Fruit fly (Drosophila melanogaster) whole organism, embryonic: ENCODE results near the gene CG33791.

ENCODE experiments used
- Abd-B ChIP-seq: fragments of 200-800 bp; sonication (Bioruptor generic); optimal IDR thresholded peaks from 2 replicates; lab custom pipeline; 2018; ENCODE audit warnings: missing biosample characterization, mild to moderate bottlenecking, missing genetic modification characterization, moderate library complexity
- Aef1 ChIP-seq: fragments of 200-800 bp; sonication (Bioruptor generic); IDR thresholded peaks from 3 replicates; pipeline ENCODE4 v1.3.6; 2022; ENCODE audit warnings: missing biosample characterization, missing genetic modification characterization
- Atf3 ChIP-seq: fragments of 200-800 bp; sonication (Bioruptor generic); optimal IDR thresholded peaks from 3 replicates; lab custom pipeline; 2016; ENCODE audit warnings: missing biosample characterization, missing genetic modification characterization
- Awh ChIP-seq: fragments of 200-800 bp; sonication (Bioruptor generic); IDR thresholded peaks from 2 replicates; pipeline ENCODE4, ENCODE4 v1.3.6; 2022; ENCODE audit warnings: missing biosample characterization, missing genetic modification characterization
- BtbVII ChIP-seq: fragments of 200-800 bp; sonication (Bioruptor generic); optimal IDR thresholded peaks from 3 replicates; lab custom pipeline; 2017; ENCODE audit warnings: missing biosample characterization, mild to moderate bottlenecking, missing genetic modification characterization
- CG10209 ChIP-seq: fragments of 200-800 bp; sonication (Bioruptor generic); optimal IDR thresholded peaks from 3 replicates; lab custom pipeline; 2017; ENCODE audit warnings: missing biosample characterization, mild to moderate bottlenecking, missing genetic modification characterization, missing genetic modification reagents
- CG1024 ChIP-seq: fragments of 200-800 bp; sonication (Bioruptor generic); IDR thresholded peaks from 2 replicates; pipeline ENCODE4 v1.3.6; 2022; ENCODE audit warnings: missing biosample characterization, missing genetic modification characterization
- CG10431 ChIP-seq: fragments of 200-800 bp; sonication (Bioruptor generic); optimal IDR thresholded peaks from 3 replicates; lab custom pipeline; 2018; ENCODE audit warnings: missing biosample characterization, mild to moderate bottlenecking, missing genetic modification characterization
- CG10654 ChIP-seq: fragments of 200-800 bp; sonication (Bioruptor generic); optimal IDR thresholded peaks from 2 replicates; lab custom pipeline; 2016; ENCODE audit warnings: missing biosample characterization, missing genetic modification characterization
- CG11723 ChIP-seq: fragments of 200-800 bp; sonication (Bioruptor generic); optimal IDR thresholded peaks from 2 replicates; lab custom pipeline; 2017; ENCODE audit warnings: missing biosample characterization, mild to moderate bottlenecking, missing genetic modification characterization
- CG12155 ChIP-seq: fragments of 200-800 bp; sonication (Bioruptor generic); optimal IDR thresholded peaks from 3 replicates; lab custom pipeline; 2016; ENCODE audit warnings: missing biosample characterization, missing genetic modification characterization
- CG15696 ChIP-seq: fragments of 200-800 bp; sonication (Bioruptor generic); optimal IDR thresholded peaks from 2 replicates; lab custom pipeline; 2019; ENCODE audit warnings: missing biosample characterization, mild to moderate bottlenecking, missing genetic modification characterization, moderate library complexity
- CG16815 ChIP-seq: fragments of 200-800 bp; sonication (Bioruptor generic); optimal IDR thresholded peaks from 3 replicates; lab custom pipeline; 2017; ENCODE audit warnings: missing biosample characterization, mild to moderate bottlenecking, missing genetic modification characterization
- CG17359 ChIP-seq: fragments of 200-800 bp; sonication (Bioruptor generic); optimal IDR thresholded peaks from 3 replicates; lab custom pipeline; 2018; ENCODE audit warnings: missing biosample characterization, mild to moderate bottlenecking, missing genetic modification characterization, moderate library complexity
- CG18011 ChIP-seq: fragments of 200-800 bp; sonication (Bioruptor generic); optimal IDR thresholded peaks from 2 replicates; lab custom pipeline; 2017; ENCODE audit warnings: missing biosample characterization, missing genetic modification characterization, mild to moderate bottlenecking, moderate library complexity, missing genotype
- CG2875 ChIP-seq: fragments of 200-800 bp; sonication (Bioruptor generic); optimal IDR thresholded peaks from 2 replicates; lab custom pipeline; 2017; ENCODE audit warnings: missing biosample characterization, mild to moderate bottlenecking, missing genetic modification characterization, missing genetic modification reagents
- CG3065 ChIP-seq: fragments of 200-800 bp; sonication (Bioruptor generic); optimal IDR thresholded peaks from 2 replicates; lab custom pipeline; 2016; ENCODE audit warnings: missing biosample characterization, missing genetic modification characterization
- CG33557 ChIP-seq: fragments of 200-800 bp; sonication (Bioruptor generic); optimal IDR thresholded peaks from 2 replicates; lab custom pipeline; 2019; ENCODE audit warnings: missing biosample characterization, mild to moderate bottlenecking, missing genetic modification characterization, moderate library complexity
- CG6254 ChIP-seq: fragments of 200-800 bp; sonication (Bioruptor generic); optimal IDR thresholded peaks from 3 replicates; lab custom pipeline; 2017; ENCODE audit warnings: mild to moderate bottlenecking, missing biosample characterization, missing genetic modification reagents, missing genetic modification characterization
- CG6813 ChIP-seq: fragments of 200-800 bp; sonication (Bioruptor generic); optimal IDR thresholded peaks from 2 replicates; lab custom pipeline; 2017; ENCODE audit warnings: missing biosample characterization, missing genetic modification characterization, mild to moderate bottlenecking, moderate library complexity, missing genetic modification reagents
- CG6854 ChIP-seq: fragments of 200-800 bp; sonication (Bioruptor generic); optimal IDR thresholded peaks from 3 replicates; lab custom pipeline; 2017; ENCODE audit warnings: missing biosample characterization, mild to moderate bottlenecking, missing genetic modification characterization
- CG7963 ChIP-seq: fragments of 200-800 bp; sonication (Bioruptor generic); IDR thresholded peaks from 3 replicates; pipeline ENCODE4 v1.3.6; 2022; ENCODE audit warnings: missing biosample characterization, missing genetic modification characterization; ENCODE audit not compliant: partially characterized antibody
- CG8944 ChIP-seq: fragments of 200-800 bp; sonication (Bioruptor generic); optimal IDR thresholded peaks from 3 replicates; lab custom pipeline; 2016; ENCODE audit warnings: missing biosample characterization, missing genetic modification characterization
- CkIIα-i1 ChIP-seq: fragments of 200-800 bp; sonication (Bioruptor generic); IDR thresholded peaks from 2 replicates; pipeline ENCODE4 v1.3.6; 2022; ENCODE audit warnings: missing biosample characterization, missing genetic modification characterization
- D19B ChIP-seq: fragments of 200-800 bp; sonication (Bioruptor generic); optimal IDR thresholded peaks from 2 replicates; lab custom pipeline; 2017; ENCODE audit warnings: missing biosample characterization, mild to moderate bottlenecking, missing genetic modification characterization
- Dll ChIP-seq: fragments of 200-800 bp; sonication (Bioruptor generic); IDR thresholded peaks from 4 replicates; pipeline ENCODE4 v1.3.6; 2022; ENCODE audit warnings: missing biosample characterization, missing genetic modification characterization; ENCODE audit not compliant: partially characterized antibody
- Drgx ChIP-seq: fragments of 200-800 bp; sonication (Bioruptor generic); IDR thresholded peaks from 2 replicates; pipeline ENCODE4 v1.3.6; 2022; ENCODE audit warnings: missing biosample characterization, missing genetic modification characterization
- Fer1 ChIP-seq: fragments of 200-800 bp; sonication (Bioruptor generic); optimal IDR thresholded peaks from 2 replicates; lab custom pipeline; 2017; ENCODE audit warnings: missing biosample characterization, mild to moderate bottlenecking, missing genetic modification characterization
- HLH54F ChIP-seq: fragments of 200-800 bp; sonication (Bioruptor generic); optimal IDR thresholded peaks from 3 replicates; lab custom pipeline; 2016; ENCODE audit warnings: missing biosample characterization, missing genetic modification characterization
- Lim3 ChIP-seq: fragments of 200-800 bp; sonication (Bioruptor generic); IDR thresholded peaks from 2 replicates; pipeline ENCODE4 v1.3.6; 2022; ENCODE audit warnings: missing biosample characterization, missing genetic modification characterization
- Lpt ChIP-seq: fragments of >200 bp; optimal IDR thresholded peaks from 2 replicates; lab custom pipeline; 2018; ENCODE audit warnings: missing biosample characterization, missing genetic modification characterization
- NC2β ChIP-seq: fragments of 200-800 bp; sonication (Bioruptor generic); optimal IDR thresholded peaks from 2 replicates; lab custom pipeline; 2016; ENCODE audit warnings: missing biosample characterization, missing genetic modification characterization
- NK7.1 ChIP-seq: fragments of 200-800 bp; sonication (Bioruptor generic); optimal IDR thresholded peaks from 3 replicates; lab custom pipeline; 2016; ENCODE audit warnings: missing biosample characterization, missing genetic modification characterization
- NfI ChIP-seq: fragments of 200-800 bp; sonication (Bioruptor generic); optimal IDR thresholded peaks from 3 replicates; lab custom pipeline; 2018; ENCODE audit warnings: missing biosample characterization, mild to moderate bottlenecking, missing genetic modification characterization, moderate library complexity
- Poxn ChIP-seq: fragments of 200-800 bp; sonication (Bioruptor generic); IDR thresholded peaks from 2 replicates; pipeline ENCODE4 v1.3.6; 2022; ENCODE audit warnings: missing biosample characterization, missing genetic modification characterization
- Scr ChIP-seq: fragments of 200-800 bp; sonication (Bioruptor generic); IDR thresholded peaks from 2 replicates; pipeline ENCODE4 v1.3.6; 2022; ENCODE audit warnings: missing biosample characterization, missing genetic modification characterization; ENCODE audit not compliant: partially characterized antibody
- Vsx1 ChIP-seq: fragments of 200-800 bp; sonication (Bioruptor generic); optimal IDR thresholded peaks from 2 replicates; lab custom pipeline; 2017; ENCODE audit warnings: missing biosample characterization, mild to moderate bottlenecking, missing genetic modification characterization, missing genetic modification reagents
- ap ChIP-seq: fragments of 200-800 bp; sonication (Bioruptor generic); IDR thresholded peaks from 2 replicates; pipeline ENCODE4 v1.3.6; 2022; ENCODE audit warnings: missing biosample characterization, missing genetic modification characterization
- cg ChIP-seq: fragments of 200-800 bp; sonication (Bioruptor generic); optimal IDR thresholded peaks from 3 replicates; lab custom pipeline; 2019; ENCODE audit warnings: missing biosample characterization, mild to moderate bottlenecking, missing genetic modification characterization, moderate library complexity
- dati ChIP-seq: fragments of 200-800 bp; sonication (Bioruptor generic); IDR thresholded peaks from 2 replicates; pipeline ENCODE4 v1.3.6; 2022; ENCODE audit warnings: missing biosample characterization, missing genetic modification characterization
- eyg ChIP-seq: fragments of 200-800 bp; sonication (Bioruptor generic); optimal IDR thresholded peaks from 3 replicates; lab custom pipeline; 2016; ENCODE audit warnings: missing biosample characterization, missing genetic modification characterization
- fd64A ChIP-seq: fragments of 200-800 bp; sonication (Bioruptor generic); optimal IDR thresholded peaks from 3 replicates; lab custom pipeline; 2018; ENCODE audit warnings: missing biosample characterization, mild to moderate bottlenecking, missing genetic modification characterization
- gcm2 ChIP-seq: fragments of 200-800 bp; sonication (Bioruptor generic); optimal IDR thresholded peaks from 2 replicates; lab custom pipeline; 2016; ENCODE audit warnings: missing biosample characterization, missing genetic modification characterization
- grau ChIP-seq: fragments of 200-800 bp; optimal IDR thresholded peaks from 3 replicates; lab custom pipeline; 2019; ENCODE audit warnings: missing biosample characterization, mild to moderate bottlenecking, missing genetic modification characterization, moderate library complexity
- grn ChIP-seq: fragments of 200-800 bp; sonication (Bioruptor generic); optimal IDR thresholded peaks from 3 replicates; lab custom pipeline; 2017; ENCODE audit warnings: missing biosample characterization, missing genetic modification characterization
- insv ChIP-seq, 2 experiments: fragments of 200-800 bp; sonication (Bioruptor generic); optimal IDR thresholded peaks; 3 replicates each; lab custom pipeline; 2016 to 2018; ENCODE audit warnings: missing biosample characterization in 2 of 2, missing genetic modification characterization in 2 of 2
- psq ChIP-seq: fragments of 200-800 bp; sonication (Bioruptor generic); optimal IDR thresholded peaks from 2 replicates; lab custom pipeline; 2017; ENCODE audit warnings: missing biosample characterization, missing genetic modification characterization
- shn ChIP-seq: fragments of 200-800 bp; sonication (Bioruptor generic); optimal IDR thresholded peaks from 3 replicates; lab custom pipeline; 2016; ENCODE audit warnings: missing biosample characterization, missing genetic modification characterization
- sug ChIP-seq: fragments of 200-800 bp; optimal IDR thresholded peaks from 2 replicates; lab custom pipeline; 2019; ENCODE audit warnings: missing biosample characterization, mild to moderate bottlenecking, missing genetic modification characterization, moderate library complexity
- wdn ChIP-seq: fragments of 200-800 bp; sonication (Bioruptor generic); IDR thresholded peaks from 2 replicates; pipeline ENCODE4 v1.3.6; 2022; ENCODE audit warnings: missing biosample characterization, missing genetic modification characterization
- zen ChIP-seq: fragments of 200-800 bp; sonication (Bioruptor generic); optimal IDR thresholded peaks from 3 replicates; lab custom pipeline; 2018; ENCODE audit warnings: missing biosample characterization, mild to moderate bottlenecking, missing genetic modification characterization, moderate library complexity

CG33791 gene

dm6 chr3L:1584003-1584402 lies 18.8 kb upstream of the CG33791 start (continued):
- TF ChIP-seq CG8944: peak; percentile 53
- TF ChIP-seq ap (GFP tag; lab: Robert Waterston, UW): peak; percentile 59
- peak; percentile 60; the same call in 1 of the 2 replicates for TF ChIP-seq dati (GFP tag; lab: Robert Waterston, UW)
- TF ChIP-seq Poxn: no peak
- no peak for TF ChIP-seq Fer1 (GFP tag; lab: Kevin White, UChicago)
- peak; percentile 47 for TF ChIP-seq CG16815 (GFP tag; lab: Kevin White, UChicago)
- no peak for TF ChIP-seq zen (tag; lab: Kevin White, UChicago)
- TF ChIP-seq CG6813: no peak
- TF ChIP-seq Scr (GFP tag; lab: Robert Waterston, UW): no peak
- TF ChIP-seq CG18011 (GFP tag; lab: Kevin White, UChicago): no peak
- no peak for TF ChIP-seq CG33557 (GFP tag; lab: Kevin White, UChicago)
- peak; percentile 14 for TF ChIP-seq NK7.1 (GFP tag; lab: Kevin White, UChicago)
- peak; percentile 14 for TF ChIP-seq cg (GFP tag; lab: Kevin White, UChicago)
- TF ChIP-seq BtbVII (GFP tag; lab: Kevin White, UChicago): no peak
- no peak for TF ChIP-seq Lim3
- no peak for TF ChIP-seq CG7963 (GFP tag; lab: Robert Waterston, UW)
- TF ChIP-seq D19B (GFP tag; lab: Kevin White, UChicago): no peak
- peak; percentile 52 for TF ChIP-seq Atf3 (GFP tag; lab: Kevin White, UChicago)
- peak; percentile 48 for TF ChIP-seq CG11723 (GFP tag; lab: Kevin White, UChicago)
- peak; percentile 66 for TF ChIP-seq grau (tag; lab: Kevin White, UChicago)
- TF ChIP-seq Aef1: 0 out of 3 replicates have a peak, but pooled peaks have one; percentile 13
- TF ChIP-seq HLH54F: no peak
- TF ChIP-seq CG3065 (GFP tag; lab: Kevin White, UChicago): peak; percentile 22
- TF ChIP-seq CkIIα-i1 (GFP tag; lab: Robert Waterston, UW): no peak
- TF ChIP-seq Awh (GFP tag; lab: Robert Waterston, UW): peak; percentile 70; the same call in 1 of the 2 replicates
- TF ChIP-seq CG15696: no peak
- no peak for TF ChIP-seq CG10431
- TF ChIP-seq eyg (GFP tag; lab: Kevin White, UChicago): no peak
- TF ChIP-seq gcm2 (GFP tag; lab: Kevin White, UChicago): no peak
- TF ChIP-seq insv (GFP tag; optimal IDR thresholded peaks at IDR 0.05; lab: Kevin White, UChicago): no peak
- TF ChIP-seq CG10654 (GFP tag; lab: Kevin White, UChicago): no peak
- no peak for TF ChIP-seq Vsx1 (GFP tag; lab: Kevin White, UChicago)
- peak; percentile 46 for TF ChIP-seq CG12155 (GFP tag; lab: Kevin White, UChicago)
- no peak for TF ChIP-seq wdn
- no peak for TF ChIP-seq sug (tag; lab: Kevin White, UChicago)
- TF ChIP-seq CG2875 (GFP tag; lab: Kevin White, UChicago): peak; percentile 56
- no peak for TF ChIP-seq fd64A (GFP tag; lab: Kevin White, UChicago)
- TF ChIP-seq grn (GFP tag; lab: Kevin White, UChicago): peak; percentile 7
- TF ChIP-seq CG10209: peak; percentile 69
- TF ChIP-seq CG1024 (GFP tag; lab: Robert Waterston, UW): no peak
- peak; percentile 32 for TF ChIP-seq NfI (GFP tag; lab: Kevin White, UChicago)
- peak; percentile 12 for TF ChIP-seq shn (GFP tag; lab: Kevin White, UChicago)
- peak; percentile 30 for TF ChIP-seq CG6254 (GFP tag; lab: Kevin White, UChicago)
- peak; percentile 64 for TF ChIP-seq NC2β (GFP tag; lab: Kevin White, UChicago)
- TF ChIP-seq Abd-B (GFP tag; lab: Kevin White, UChicago): peak; percentile 41
- no peak for TF ChIP-seq Dll (GFP tag; lab: Robert Waterston, UW)
- peak; percentile 87 for TF ChIP-seq Drgx (GFP tag; lab: Robert Waterston, UW)
- no peak for TF ChIP-seq Lpt (GFP tag; lab: Kevin White, UChicago)
- TF ChIP-seq CG17359: peak; percentile 27
- no peak for TF ChIP-seq CG6854
- TF ChIP-seq psq: peak; percentile 22
